Fruit fly (Drosophila melanogaster) whole organism, wandering third instar larva: Measurements from ENCODE around the gene Lcp65Ag2.

ENCODE experiments used
- CG32264 ChIP-seq: fragments of 200-800 bp; sonication (Bioruptor generic); optimal IDR thresholded peaks from 2 replicates; lab custom pipeline; 2016; ENCODE audit warnings: missing biosample characterization, missing genetic modification characterization
- Hr78 ChIP-seq: fragments of >200 bp; optimal IDR thresholded peaks from 2 replicates; lab custom pipeline; 2017; ENCODE audit warnings: missing biosample characterization, missing genetic modification characterization
- brk ChIP-seq: fragments of 200-800 bp; sonication (Bioruptor generic); optimal IDR thresholded peaks from 2 replicates; lab custom pipeline; 2016; ENCODE audit warnings: missing biosample characterization, mild to moderate bottlenecking, missing genetic modification characterization
- sv ChIP-seq: fragments of 200-800 bp; sonication (Bioruptor generic); optimal IDR thresholded peaks from 3 replicates; lab custom pipeline; 2016; ENCODE audit warnings: missing biosample characterization, missing genetic modification characterization
- woc ChIP-seq: sonication (Bioruptor generic); optimal IDR thresholded peaks from 2 replicates; lab custom pipeline; 2016; ENCODE audit warnings: missing biosample characterization, mild to moderate bottlenecking, missing genetic modification characterization

dm6 chr3L:6142313-6142712 lies 8.9 kb upstream of the Lcp65Ag2 start, which contains the start of gene Cpr65Aw:
- TF ChIP-seq woc (no peak), CG32264 (GFP tag; lab: Kevin White, UChicago) (no peak), brk (GFP tag; lab: Kevin White, UChicago) (no peak), Hr78 (GFP tag; lab: Kevin White, UChicago) (no peak), sv (no peak)
